Fruit fly (Drosophila melanogaster) S2 (cell line): Measurements from ENCODE around the gene nAChRalpha2.

Experiments
- CG8478 ChIP-seq: fragments of >200 bp; optimal IDR thresholded peaks from 2 replicates; lab custom pipeline; 2018
- CTCF ChIP-seq, 2 experiments: fragments of >200 bp; optimal IDR thresholded peaks; 2 replicates each; lab custom pipeline; 2018

The nAChRalpha2 gene

DNA sequence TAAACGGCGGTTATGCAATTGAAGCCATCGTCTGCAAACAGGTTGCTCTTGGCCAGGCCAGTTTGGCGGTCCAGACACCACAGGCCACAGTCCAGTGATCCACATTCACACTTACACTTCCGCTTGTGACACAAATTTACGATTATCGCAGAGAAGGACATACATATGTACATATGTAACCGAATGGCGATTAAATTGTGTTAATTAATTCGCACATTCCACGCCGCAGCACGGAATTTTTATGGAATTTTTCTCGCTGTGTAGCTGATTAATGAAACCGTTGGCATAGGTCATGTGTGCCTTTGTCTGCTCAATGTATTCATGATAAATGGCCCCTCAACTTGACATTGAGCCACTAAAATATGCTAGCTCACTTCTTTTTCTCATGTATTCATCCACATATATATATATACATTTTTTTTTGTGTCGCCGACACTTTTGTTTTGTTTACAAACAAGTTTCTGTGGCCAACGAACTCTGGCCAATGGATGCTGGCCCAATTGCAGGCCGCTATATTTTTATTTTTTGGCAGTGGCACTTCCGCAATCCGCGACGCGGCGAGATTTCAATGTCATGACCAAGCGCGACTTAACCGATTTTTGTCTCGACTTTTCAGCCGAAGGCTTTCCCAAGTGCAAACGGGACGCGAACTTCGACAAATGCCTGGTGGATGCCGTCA is 40.9 kb downstream of the nAChRalpha2 start:
- no peak for TF ChIP-seq CG8478 (lab: Kevin White, UChicago)
- no peak for TF ChIP-seq CTCF (optimal IDR thresholded peaks at IDR 0.05; lab: Kevin White, UChicago)

DNA sequence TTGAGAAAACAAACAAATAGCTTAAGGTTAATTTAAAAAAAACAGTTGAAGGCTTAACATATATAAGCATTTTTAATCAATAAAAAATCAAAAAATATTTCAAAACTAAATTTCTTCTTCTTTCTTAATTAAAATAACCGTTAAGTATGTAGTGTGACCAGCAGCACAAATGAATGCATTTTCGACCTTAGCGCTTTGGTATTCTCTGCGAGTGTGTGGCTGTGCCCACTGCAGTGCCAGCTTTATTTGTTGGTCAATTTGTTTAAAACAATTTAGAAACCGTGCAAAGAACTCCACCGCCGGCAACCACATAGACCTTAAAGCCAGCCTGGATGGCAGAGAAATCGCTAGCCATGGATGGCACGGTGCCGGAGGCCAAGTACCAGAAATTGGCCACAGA is 42.6 kb downstream of the nAChRalpha2 start, which contains the start of gene CG6607:
TSS of gene CG6607 (plus strand) at position 203 of the 400 bp plus-strand sequence.
- no peak for TF ChIP-seq CTCF (optimal IDR thresholded peaks at IDR 0.05; lab: Kevin White, UChicago)

- TF ChIP-seq CG8478 (lab: Kevin White, UChicago), result no peak
Observed at dm6 chr3R:24530328-24530727, 45.1 kb downstream of the nAChRalpha2 start, which contains the start of the genes CG13623 and ana1. TSS of gene CG13623 (minus strand) at chr3R:24530558. TSS of gene ana1 (plus strand) at chr3R:24530576.
